Worm (Caenorhabditis elegans): ENCODE results near the gene T25D1.1.

The T25D1.1 gene

DNA sequence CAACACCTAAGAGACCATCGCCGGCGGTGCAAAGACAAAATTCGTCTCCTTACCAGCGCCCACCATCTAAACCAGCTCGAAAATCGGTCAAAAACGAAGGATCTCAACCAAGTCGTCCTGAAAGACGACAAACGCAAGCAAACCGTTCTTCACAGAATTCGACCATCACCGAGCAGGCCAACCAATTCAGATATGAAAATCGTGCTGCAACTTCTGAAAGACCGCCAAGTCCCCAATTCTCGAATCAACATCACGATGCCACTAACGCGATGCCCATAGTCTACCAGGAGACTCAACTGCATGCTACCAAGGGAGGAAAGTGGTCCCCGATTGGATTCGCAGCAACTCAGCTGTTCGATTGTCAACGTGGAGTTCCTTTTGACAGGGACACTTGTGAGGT lies at the start of gene T25D1.1:
Gene T25D1.1, plus strand, starts transcription at position 301 of the 400 bp plus-strand sequence.
- TF ChIP-seq ets-4 (GFP tag; optimal IDR thresholded peaks at IDR 0.05) (no peak), mes-4 (tag; optimal IDR thresholded peaks at IDR 0.05) (no peak), ztf-6 (GFP tag; IDR thresholded peaks at IDR 0.05) (no peak), ztf-3 (GFP tag; optimal IDR thresholded peaks at IDR 0.05) (no peak), ama-1 (optimal IDR thresholded peaks at IDR 0.05) (no peak), ama-1 (GFP tag; optimal IDR thresholded peaks at IDR 0.05) (no peak), B0336.3 (GFP tag; IDR thresholded peaks at IDR 0.05) (no peak), Y53G8AR.9 (GFP tag; conservative IDR thresholded peaks at IDR 0.05) (no peak), zim-3 (tag; optimal IDR thresholded peaks at IDR 0.05) (no peak), ztf-22 (GFP tag; optimal IDR thresholded peaks at IDR 0.05) (no peak), athp-1 (tag; optimal IDR thresholded peaks at IDR 0.05) (no peak), sptf-2 (GFP tag; optimal IDR thresholded peaks at IDR 0.05) (no peak), F23B12.7 (tag; optimal IDR thresholded peaks at IDR 0.05; ENCODE audit: insufficient read depth) (no peak), dox-1 (GFP tag; IDR thresholded peaks at IDR 0.05) (no peak), attf-6 (GFP tag; IDR thresholded peaks at IDR 0.05) (no peak), lsl-1 (GFP tag; optimal IDR thresholded peaks at IDR 0.05) (no peak), tbp1 (GFP tag; optimal IDR thresholded peaks at IDR 0.05) (no peak), bed-2 (GFP tag; IDR thresholded peaks at IDR 0.05) (no peak), madf-3 (GFP tag; IDR thresholded peaks at IDR 0.05) (no peak), lir-1 (GFP tag; conservative IDR thresholded peaks at IDR 0.05) (no peak)

DNA sequence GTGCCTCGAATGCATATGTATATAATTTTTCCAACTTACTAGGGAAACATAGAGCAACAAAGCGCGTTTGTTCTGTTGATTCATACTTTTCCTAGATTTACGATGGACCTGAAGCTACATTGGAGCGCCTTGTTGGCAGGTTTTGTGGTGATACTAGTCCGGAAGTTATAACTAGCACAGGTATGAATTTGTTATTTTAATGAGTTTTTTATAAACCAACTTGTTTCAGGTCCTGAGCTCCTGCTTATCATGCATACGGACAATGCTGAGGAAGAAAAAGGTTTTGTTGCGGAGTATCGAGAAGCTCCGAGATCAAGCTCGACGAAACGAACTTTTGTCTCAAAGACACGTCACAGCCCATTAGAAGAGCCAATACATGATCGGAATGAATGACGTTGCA lies 48.9 kb upstream of the T25D1.1 start, which contains the start of gene F38E9.1:
Gene F38E9.1, plus strand, starts transcription at position 301 of the 400 bp plus-strand sequence.
- TF ChIP-seq nhr-90 (tag; optimal IDR thresholded peaks at IDR 0.05) = no peak
- TF ChIP-seq attf-5 (GFP tag; optimal IDR thresholded peaks at IDR 0.05) = no peak
- TF ChIP-seq T07F8.4 (tag; optimal IDR thresholded peaks at IDR 0.05) = no peak
- no peak for TF ChIP-seq ztf-22 (GFP tag; optimal IDR thresholded peaks at IDR 0.05)
- TF ChIP-seq nfya-1 (tag; optimal IDR thresholded peaks at IDR 0.05; ENCODE audit: borderline replicate concordance, insufficient read depth) = no peak
- TF ChIP-seq lag-1 (GFP tag; IDR thresholded peaks at IDR 0.05) = no peak
- TF ChIP-seq fkh-3 (tag; optimal IDR thresholded peaks at IDR 0.05) = no peak
- TF ChIP-seq snpc-1.1 (tag; optimal IDR thresholded peaks at IDR 0.05; ENCODE audit: insufficient read depth) = no peak
- TF ChIP-seq sdz-38 (tag; optimal IDR thresholded peaks at IDR 0.05) = no peak
- no peak for TF ChIP-seq mes-4 (tag; optimal IDR thresholded peaks at IDR 0.05)
- TF ChIP-seq sptf-2 (GFP tag; optimal IDR thresholded peaks at IDR 0.05) = no peak
- TF ChIP-seq zim-3 (tag; optimal IDR thresholded peaks at IDR 0.05) = no peak
- no peak for TF ChIP-seq ceh-79 (tag; optimal IDR thresholded peaks at IDR 0.05)
- TF ChIP-seq madf-10 (tag; optimal IDR thresholded peaks at IDR 0.05) = no peak
- no peak for TF ChIP-seq nhr-80 (tag; optimal IDR thresholded peaks at IDR 0.05)

DNA sequence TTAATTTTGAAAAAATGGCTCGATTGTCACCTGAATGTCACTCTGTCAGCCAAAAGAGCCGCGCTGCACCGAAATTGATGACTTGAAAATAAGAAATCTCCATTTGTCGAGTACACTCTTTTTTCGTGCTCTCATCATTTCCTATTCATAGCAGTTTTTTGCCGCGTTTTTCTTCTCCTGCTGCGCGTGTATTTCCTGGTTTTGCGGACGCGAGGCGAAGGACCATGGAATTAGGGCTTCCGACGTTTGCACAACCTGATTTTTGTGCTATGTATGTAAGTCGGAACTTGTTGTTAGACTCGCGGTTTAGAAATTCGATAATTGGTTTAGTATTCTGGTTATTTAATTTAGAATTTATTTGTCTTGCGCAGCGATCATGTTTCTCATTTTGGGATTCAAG lies 39.4 kb upstream of the T25D1.1 start:
- TF ChIP-seq Y95B8A.8 (GFP tag; IDR thresholded peaks at IDR 0.05) = no peak
- no peak for TF ChIP-seq C06A6.2 (GFP tag; conservative IDR thresholded peaks at IDR 0.05)
- no peak for TF ChIP-seq madf-3 (GFP tag; IDR thresholded peaks at IDR 0.05)
- no peak for TF ChIP-seq sptf-2 (GFP tag; optimal IDR thresholded peaks at IDR 0.05)

DNA sequence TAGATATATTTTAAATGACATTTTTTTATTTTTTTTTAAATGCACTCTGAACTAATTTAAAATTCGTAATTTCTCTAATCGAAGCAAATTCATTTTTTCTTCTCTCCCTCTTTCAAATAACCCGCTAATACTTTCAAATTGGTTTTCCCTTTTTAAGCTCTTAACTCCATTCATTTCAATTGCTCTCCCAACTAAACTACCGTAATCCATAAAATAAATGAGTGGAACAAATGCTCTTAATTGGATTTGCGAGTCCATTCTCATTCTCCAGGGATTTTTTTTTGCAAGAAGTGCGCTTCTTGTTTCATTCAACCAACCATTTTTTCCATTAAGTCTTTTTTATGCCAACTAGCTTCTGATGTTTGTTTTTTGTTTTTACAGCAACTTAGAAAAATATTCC lies 38.6 kb upstream of the T25D1.1 start:
- TF ChIP-seq egl-18 (GFP tag; IDR thresholded peaks at IDR 0.05) (no peak), ztf-22 (GFP tag; optimal IDR thresholded peaks at IDR 0.05) (no peak), let-526 (GFP tag; IDR thresholded peaks at IDR 0.05) (no peak), hrde-1 (tag; optimal IDR thresholded peaks at IDR 0.05; ENCODE audit: borderline replicate concordance) (no peak), ZK185.1 (tag; optimal IDR thresholded peaks at IDR 0.05; ENCODE audit: poor library complexity, severe bottlenecking) (no peak), F10E7.11 (tag; optimal IDR thresholded peaks at IDR 0.05) (no peak)

Data from whole organism, young adult.